Fruit fly (Drosophila melanogaster) whole organism, embryonic: ENCODE measurements around the gene CG42749.
A peak's percentile ranks its signal among the peaks of the same experiment; 100 is the strongest.

ENCODE experiments used
- Ada2b ChIP-seq: fragments of 200-800 bp; sonication (Bioruptor generic); IDR thresholded peaks from 2 replicates; pipeline ENCODE4 v1.3.6; 2022; ENCODE audit warnings: missing biosample characterization, missing genetic modification characterization
- Adf1 ChIP-seq: fragments of 200-800 bp; sonication (Bioruptor generic); IDR thresholded peaks from 2 replicates; pipeline ENCODE4 v1.3.6; 2022; ENCODE audit warnings: missing biosample characterization, missing genetic modification characterization
- CG1024 ChIP-seq: fragments of 200-800 bp; sonication (Bioruptor generic); IDR thresholded peaks from 2 replicates; pipeline ENCODE4 v1.3.6; 2022; ENCODE audit warnings: missing biosample characterization, missing genetic modification characterization
- CG10654 ChIP-seq: fragments of 200-800 bp; sonication (Bioruptor generic); optimal IDR thresholded peaks from 2 replicates; lab custom pipeline; 2016; ENCODE audit warnings: missing biosample characterization, missing genetic modification characterization
- CG11504 ChIP-seq: fragments of 200-800 bp; sonication (Bioruptor generic); optimal IDR thresholded peaks from 3 replicates; lab custom pipeline; 2019; ENCODE audit warnings: missing biosample characterization, mild to moderate bottlenecking, missing genetic modification characterization, moderate library complexity
- CG1233 ChIP-seq: fragments of 200-800 bp; sonication (Bioruptor generic); optimal IDR thresholded peaks from 4 replicates; lab custom pipeline; 2018; ENCODE audit warnings: missing biosample characterization, mild to moderate bottlenecking, missing genetic modification characterization
- CG12769 ChIP-seq: fragments of 200-800 bp; sonication (Bioruptor generic); optimal IDR thresholded peaks from 2 replicates; lab custom pipeline; 2019; ENCODE audit warnings: missing biosample characterization, mild to moderate bottlenecking, missing genetic modification characterization, moderate library complexity
- CG13287 ChIP-seq: fragments of 200-800 bp; sonication (Bioruptor generic); IDR thresholded peaks from 2 replicates; pipeline ENCODE4 v1.3.6; 2022; ENCODE audit warnings: missing biosample characterization, missing genetic modification characterization; ENCODE audit not compliant: partially characterized antibody
- CG15514 ChIP-seq: fragments of 200-800 bp; sonication (Bioruptor generic); optimal IDR thresholded peaks from 3 replicates; lab custom pipeline; 2017; ENCODE audit warnings: missing biosample characterization, missing genetic modification characterization, mild to moderate bottlenecking, moderate library complexity, missing genetic modification reagents
- CG3847 ChIP-seq: fragments of 200-800 bp; sonication (Bioruptor generic); IDR thresholded peaks from 2 replicates; pipeline ENCODE4 v1.3.6; 2022; ENCODE audit warnings: missing biosample characterization, missing genetic modification characterization
- CG4282 ChIP-seq: fragments of 200-800 bp; sonication (Bioruptor generic); optimal IDR thresholded peaks from 2 replicates; lab custom pipeline; 2016; ENCODE audit warnings: missing biosample characterization, missing genetic modification characterization
- CG4854 ChIP-seq: fragments of 200-800 bp; sonication (Bioruptor generic); optimal IDR thresholded peaks from 2 replicates; lab custom pipeline; 2016; ENCODE audit warnings: missing biosample characterization, missing genetic modification characterization, inconsistent platforms
- CG5245 ChIP-seq: fragments of 200-800 bp; sonication (Bioruptor generic); optimal IDR thresholded peaks from 3 replicates; lab custom pipeline; 2016; ENCODE audit warnings: missing biosample characterization, missing genetic modification characterization
- Deaf1 ChIP-seq: fragments of 200-800 bp; optimal IDR thresholded peaks from 3 replicates; lab custom pipeline; 2019; ENCODE audit warnings: missing biosample characterization, mild to moderate bottlenecking, missing genetic modification characterization, moderate library complexity
- Drgx ChIP-seq: fragments of 200-800 bp; sonication (Bioruptor generic); IDR thresholded peaks from 2 replicates; pipeline ENCODE4 v1.3.6; 2022; ENCODE audit warnings: missing biosample characterization, missing genetic modification characterization
- Ets97D ChIP-seq: fragments of 200-800 bp; sonication (Bioruptor generic); optimal IDR thresholded peaks from 3 replicates; lab custom pipeline; 2016; ENCODE audit warnings: missing biosample characterization, missing genetic modification characterization
- Gug ChIP-seq: fragments of 200-800 bp; sonication (Bioruptor generic); IDR thresholded peaks from 4 replicates; pipeline ENCODE4 v1.3.6; 2022; ENCODE audit warnings: missing biosample characterization, missing genetic modification characterization
- HLH4C ChIP-seq: fragments of 200-800 bp; sonication (Bioruptor generic); IDR thresholded peaks from 3 replicates; pipeline ENCODE4 v1.3.6; 2022; ENCODE audit warnings: missing biosample characterization, missing genetic modification characterization; ENCODE audit not compliant: partially characterized antibody
- HLHmδ ChIP-seq: fragments of 200-800 bp; sonication (Bioruptor generic); optimal IDR thresholded peaks from 2 replicates; lab custom pipeline; 2018; ENCODE audit warnings: missing biosample characterization, mild to moderate bottlenecking, missing genetic modification characterization, moderate library complexity
- Hey ChIP-seq: fragments of 200-800 bp; sonication (Bioruptor generic); optimal IDR thresholded peaks from 3 replicates; lab custom pipeline; 2018; ENCODE audit warnings: missing biosample characterization, mild to moderate bottlenecking, missing genetic modification characterization
- Hmx ChIP-seq: fragments of 200-800 bp; sonication (Bioruptor generic); optimal IDR thresholded peaks from 2 replicates; lab custom pipeline; 2016; ENCODE audit warnings: missing biosample characterization, missing genetic modification characterization
- Hr3 ChIP-seq: fragments of 200-800 bp; sonication (Bioruptor generic); optimal IDR thresholded peaks from 3 replicates; lab custom pipeline; 2016; ENCODE audit warnings: missing biosample characterization, missing genetic modification characterization
- Jarid2 ChIP-seq: fragments of 200-800 bp; sonication (Bioruptor generic); optimal IDR thresholded peaks from 3 replicates; lab custom pipeline; 2017; ENCODE audit warnings: mild to moderate bottlenecking, missing biosample characterization, missing genetic modification reagents, missing genetic modification characterization
- Oaz ChIP-seq: fragments of 200-800 bp; sonication (Bioruptor generic); IDR thresholded peaks from 2 replicates; pipeline ENCODE4 v1.3.6; 2022; ENCODE audit warnings: missing biosample characterization, missing genetic modification characterization
- Pdp1 ChIP-seq, 2 experiments: fragments of 200-800 bp; sonication (Bioruptor generic); optimal IDR thresholded peaks; 3 replicates each; lab custom pipeline; 2016; ENCODE audit warnings: missing biosample characterization in 2 of 2, missing genetic modification characterization in 2 of 2, mild to moderate bottlenecking in 1 of 2, moderate library complexity in 1 of 2
- Trl ChIP-seq, 3 experiments: fragments of >200 bp in 2 of 3; fragments of 200-800 bp in 1 of 3; sonication (Bioruptor generic) in 1 of 3; optimal IDR thresholded peaks; 2 replicates in 1 of 3; 3 replicates in 2 of 3; lab custom pipeline; 2016 to 2017; ENCODE audit warnings: missing biosample characterization in 1 of 3, missing genetic modification characterization in 1 of 3
- ara ChIP-seq: fragments of 200-800 bp; sonication (Bioruptor generic); IDR thresholded peaks from 2 replicates; pipeline ENCODE4 v1.3.6; 2022; ENCODE audit warnings: missing biosample characterization, missing genetic modification characterization
- ase ChIP-seq: fragments of 200-800 bp; sonication (Bioruptor generic); IDR thresholded peaks from 3 replicates; pipeline ENCODE4 v1.3.6; 2022; ENCODE audit warnings: missing biosample characterization, missing genetic modification characterization
- ato ChIP-seq: fragments of 200-800 bp; sonication (Bioruptor generic); IDR thresholded peaks from 2 replicates; pipeline ENCODE4 v1.3.6; 2022; ENCODE audit warnings: missing biosample characterization, missing genetic modification characterization; ENCODE audit not compliant: partially characterized antibody
- az2 ChIP-seq: fragments of 200-800 bp; sonication (Bioruptor generic); optimal IDR thresholded peaks from 3 replicates; lab custom pipeline; 2016; ENCODE audit warnings: missing biosample characterization, missing genetic modification characterization
- bsh ChIP-seq, 2 experiments: fragments of 200-800 bp; sonication (Bioruptor generic); optimal IDR thresholded peaks; 2 replicates each; lab custom pipeline; 2017 to 2018; ENCODE audit warnings: mild to moderate bottlenecking in 2 of 2, missing biosample characterization in 2 of 2, missing genetic modification characterization in 2 of 2, moderate library complexity in 1 of 2
- cg ChIP-seq: fragments of 200-800 bp; sonication (Bioruptor generic); optimal IDR thresholded peaks from 3 replicates; lab custom pipeline; 2019; ENCODE audit warnings: missing biosample characterization, mild to moderate bottlenecking, missing genetic modification characterization, moderate library complexity
- ci ChIP-seq: fragments of 200-800 bp; sonication (Bioruptor generic); IDR thresholded peaks from 3 replicates; pipeline ENCODE4 v1.3.6; 2022; ENCODE audit warnings: missing biosample characterization, missing genetic modification characterization
- dimm ChIP-seq: fragments of 200-800 bp; sonication (Bioruptor generic); IDR thresholded peaks from 2 replicates; pipeline ENCODE4 v1.3.6; 2022; ENCODE audit warnings: missing biosample characterization, missing genetic modification characterization
- ftz-f1 ChIP-seq: fragments of 200-800 bp; sonication (Bioruptor generic); optimal IDR thresholded peaks from 2 replicates; lab custom pipeline; 2016; ENCODE audit warnings: missing biosample characterization, missing genetic modification characterization
- gsb ChIP-seq: fragments of 200-800 bp; sonication (Bioruptor generic); IDR thresholded peaks from 2 replicates; pipeline ENCODE4 v1.3.6; 2022; ENCODE audit warnings: missing biosample characterization, missing genetic modification characterization
- hkb ChIP-seq, 2 experiments: fragments of 200-800 bp in 1 of 2; fragments of >200 bp in 1 of 2; sonication (Bioruptor generic) in 1 of 2; IDR thresholded peaks in 1 of 2; optimal IDR thresholded peaks in 1 of 2; 2 replicates each; pipeline versions ENCODE4 v1.3.6 to Lab custom; 2017 to 2022; ENCODE audit warnings: missing biosample characterization in 1 of 2, missing genetic modification characterization in 1 of 2
- lab ChIP-seq: fragments of 200-800 bp; sonication (Bioruptor generic); optimal IDR thresholded peaks from 3 replicates; lab custom pipeline; 2017; ENCODE audit warnings: missing biosample characterization, missing genetic modification characterization, mild to moderate bottlenecking, moderate library complexity, missing genetic modification reagents
- odd ChIP-seq: fragments of 200-800 bp; sonication (Bioruptor generic); optimal IDR thresholded peaks from 2 replicates; lab custom pipeline; 2017; ENCODE audit warnings: missing biosample characterization, mild to moderate bottlenecking, missing genetic modification characterization
- sens ChIP-seq: fragments of 200-800 bp; sonication (Bioruptor generic); peaks from one replicate; lab custom pipeline; 2016; ENCODE audit warnings: missing biosample characterization, missing genetic modification characterization
- sens-2 ChIP-seq: fragments of 200-800 bp; sonication (Bioruptor generic); IDR thresholded peaks from 2 replicates; pipeline ENCODE4 v1.3.6; 2022; ENCODE audit warnings: missing biosample characterization, missing genetic modification characterization
- sima ChIP-seq: fragments of 200-800 bp; sonication (Bioruptor generic); optimal IDR thresholded peaks from 2 replicates; lab custom pipeline; 2016; ENCODE audit warnings: missing biosample characterization, missing genetic modification characterization
- slbo ChIP-seq: fragments of 200-800 bp; sonication (Bioruptor generic); IDR thresholded peaks from 2 replicates; pipeline ENCODE4 v1.3.6; 2022; ENCODE audit warnings: missing biosample characterization, missing genetic modification characterization
- so ChIP-seq: fragments of 200-800 bp; sonication (Bioruptor generic); IDR thresholded peaks from 3 replicates; pipeline ENCODE4 v1.3.6; 2022; ENCODE audit warnings: missing biosample characterization, missing genetic modification characterization
- sob ChIP-seq: fragments of 200-800 bp; sonication (Bioruptor generic); IDR thresholded peaks from 2 replicates; pipeline ENCODE4 v1.3.6; 2022; ENCODE audit warnings: missing biosample characterization, missing genetic modification characterization
- sr ChIP-seq: fragments of 200-800 bp; sonication (Bioruptor generic); IDR thresholded peaks from 3 replicates; pipeline ENCODE4 v1.3.6; 2022; ENCODE audit warnings: missing biosample characterization, missing genetic modification characterization
- tap ChIP-seq: fragments of 200-800 bp; optimal IDR thresholded peaks from 3 replicates; lab custom pipeline; 2019; ENCODE audit warnings: missing biosample characterization, mild to moderate bottlenecking, missing genetic modification characterization, moderate library complexity
- tup ChIP-seq: fragments of 200-800 bp; sonication (Bioruptor generic); optimal IDR thresholded peaks from 2 replicates; lab custom pipeline; 2016; ENCODE audit warnings: missing biosample characterization, mild to moderate bottlenecking, missing genetic modification characterization, moderate library complexity
- vvl ChIP-seq: fragments of 200-800 bp; sonication (Bioruptor generic); IDR thresholded peaks from 2 replicates; pipeline ENCODE4 v1.3.6; 2022; ENCODE audit warnings: missing biosample characterization, missing genetic modification characterization
- z ChIP-seq: fragments of 200-800 bp; sonication (Bioruptor generic); IDR thresholded peaks from 3 replicates; pipeline ENCODE4 v1.3.6; 2022; ENCODE audit warnings: missing biosample characterization, missing genetic modification characterization

The CG42749 gene

dm6 chrX:5339970-5340369, 44.1 kb downstream of the CG42749 start, which contains the start of gene SK (continued):
- no peak for TF ChIP-seq hkb (optimal IDR thresholded peaks at IDR 0.05; lab: Kevin White, UChicago)
- TF ChIP-seq hkb (GFP tag; IDR thresholded peaks at IDR 0.05; lab: Robert Waterston, UW) = 0 out of 2 replicates have a peak, but pooled peaks have one; percentile 18
- TF ChIP-seq vvl (GFP tag; lab: Robert Waterston, UW) = 0 out of 2 replicates have a peak, but pooled peaks have one; percentile 19
- TF ChIP-seq Jarid2 (GFP tag; lab: Kevin White, UChicago) = peak; percentile 75
- TF ChIP-seq sens = peak; percentile 39
- TF ChIP-seq tap (tag; lab: Kevin White, UChicago) = no peak
- TF ChIP-seq Ada2b (GFP tag; lab: Robert Waterston, UW) = no peak
- TF ChIP-seq z (GFP tag; lab: Robert Waterston, UW) = peak; percentile 69; the same call in 2 of the 3 replicates
- TF ChIP-seq bsh (GFP tag; optimal IDR thresholded peaks at IDR 0.05; lab: Kevin White, UChicago) = no peak
- TF ChIP-seq Deaf1 (tag; lab: Kevin White, UChicago) = peak; percentile 97
- no peak for TF ChIP-seq Oaz
- no peak for TF ChIP-seq HLHmδ (GFP tag; lab: Kevin White, UChicago)
- TF ChIP-seq sima = no peak
- TF ChIP-seq Drgx (GFP tag; lab: Robert Waterston, UW) = 0 out of 2 replicates have a peak, but pooled peaks have one; percentile 20
- no peak for TF ChIP-seq Hey (tag; lab: Kevin White, UChicago)
- peak; percentile 41 for TF ChIP-seq CG12769 (tag; lab: Kevin White, UChicago)
- peak; percentile 65 for TF ChIP-seq CG11504 (tag; lab: Kevin White, UChicago)
- no peak for TF ChIP-seq Hr3 (GFP tag; lab: Kevin White, UChicago)
- no peak for TF ChIP-seq Pdp1 (GFP tag; optimal IDR thresholded peaks at IDR 0.05; lab: Kevin White, UChicago)
- TF ChIP-seq ase = no peak
- no peak for TF ChIP-seq CG4854 (GFP tag; lab: Kevin White, UChicago)
- TF ChIP-seq so (GFP tag; lab: Robert Waterston, UW) = 0 out of 3 replicates have a peak, but pooled peaks have one; percentile 10
- peak; percentile 10 for TF ChIP-seq CG15514 (GFP tag; lab: Kevin White, UChicago)
- TF ChIP-seq Trl (optimal IDR thresholded peaks at IDR 0.05; lab: Kevin White, UChicago) = peak; percentile 64 to 76
- no peak for TF ChIP-seq Trl (GFP tag; optimal IDR thresholded peaks at IDR 0.05; lab: Kevin White, UChicago)
- peak; percentile 27 for TF ChIP-seq cg (GFP tag; lab: Kevin White, UChicago)
- no peak for TF ChIP-seq Gug (GFP tag; lab: Robert Waterston, UW)
- no peak for TF ChIP-seq Ets97D (GFP tag; lab: Kevin White, UChicago)
- TF ChIP-seq lab = peak; percentile 10
- TF ChIP-seq CG1024 (GFP tag; lab: Robert Waterston, UW) = no peak
- TF ChIP-seq ato = peak; percentile 12; the same call in 1 of the 2 replicates
- peak; percentile 50 for TF ChIP-seq Adf1 (GFP tag; lab: Robert Waterston, UW)
- TF ChIP-seq CG13287 (GFP tag; lab: Robert Waterston, UW) = peak; percentile 26; the same call in 1 of the 2 replicates
- 0 out of 3 replicates have a peak, but pooled peaks have one; percentile 16 for TF ChIP-seq HLH4C (GFP tag; lab: Robert Waterston, UW)
- peak; percentile 72; the same call in 2 of the 3 replicates for TF ChIP-seq ci
- TF ChIP-seq sens-2 = no peak
- no peak for TF ChIP-seq CG10654 (GFP tag; lab: Kevin White, UChicago)
- no peak for TF ChIP-seq dimm (GFP tag; lab: Robert Waterston, UW)
- no peak for TF ChIP-seq ara
- TF ChIP-seq odd (GFP tag; lab: Kevin White, UChicago) = no peak
- TF ChIP-seq sob (GFP tag; lab: Robert Waterston, UW) = no peak
- no peak for TF ChIP-seq CG5245 (GFP tag; lab: Kevin White, UChicago)
- TF ChIP-seq az2 = no peak
- no peak for TF ChIP-seq tup (GFP tag; lab: Kevin White, UChicago)
- no peak for TF ChIP-seq ftz-f1 (GFP tag; lab: Kevin White, UChicago)
- no peak for TF ChIP-seq CG1233 (GFP tag; lab: Kevin White, UChicago)
- TF ChIP-seq gsb (GFP tag; lab: Robert Waterston, UW) = no peak
- TF ChIP-seq Hmx (GFP tag; lab: Kevin White, UChicago) = no peak
- no peak for TF ChIP-seq CG4282 (GFP tag; lab: Kevin White, UChicago)
- 0 out of 2 replicates have a peak, but pooled peaks have one; percentile 21 for TF ChIP-seq CG3847 (GFP tag; lab: Robert Waterston, UW)
- no peak for TF ChIP-seq slbo (GFP tag; lab: Robert Waterston, UW)
- TF ChIP-seq sr (GFP tag; lab: Robert Waterston, UW) = peak; percentile 71
